Worm (Caenorhabditis elegans): ENCODE data around the gene ceh-75.

ceh-75 gene

DNA sequence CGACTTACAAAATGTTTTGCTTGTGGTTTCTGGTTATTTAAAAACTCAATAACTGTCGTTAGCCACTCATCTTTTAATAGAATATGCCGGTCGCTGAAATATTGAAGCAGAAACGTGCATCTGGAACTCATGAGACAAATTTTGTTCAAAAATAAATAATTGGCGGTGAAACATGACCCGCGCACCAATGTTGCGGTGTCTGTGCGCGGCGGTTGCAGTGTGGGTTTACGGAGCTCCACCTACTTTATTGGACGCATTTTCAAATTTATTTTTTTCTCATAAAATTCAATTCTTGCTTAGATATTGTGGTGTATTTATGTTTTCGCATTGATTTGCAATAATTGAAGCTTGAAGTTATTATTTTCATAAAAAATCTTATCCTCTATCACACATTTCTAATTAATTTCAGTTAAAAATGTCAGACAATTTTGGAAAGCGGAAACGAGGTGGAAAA, 9.5 kb downstream of the ceh-75 start, which contains the start of the genes rmh-2 and suds-3:
Gene rmh-2, minus strand, starts transcription at position 164 of the 454 bp plus-strand sequence.
Gene suds-3, plus strand, starts transcription at position 404 of the 454 bp plus-strand sequence.
- TF ChIP-seq nhr-90 (tag; optimal IDR thresholded peaks at IDR 0.05) (no peak), mel-28 (tag; optimal IDR thresholded peaks at IDR 0.05; ENCODE audit: borderline replicate concordance) (no peak), cebp-2 (GFP tag; IDR thresholded peaks at IDR 0.05) (no peak), B0019.2 (GFP tag; conservative IDR thresholded peaks at IDR 0.05) (no peak), rcor-1 (GFP tag; IDR thresholded peaks at IDR 0.05) (no peak), dox-1 (GFP tag; IDR thresholded peaks at IDR 0.05) (no peak), madf-6 (GFP tag; IDR thresholded peaks at IDR 0.05) (peak; percentile 35; the same call in 1 of the 2 replicates), lsl-1 (GFP tag; optimal IDR thresholded peaks at IDR 0.05) (peak; percentile 7), bed-2 (GFP tag; IDR thresholded peaks at IDR 0.05) (no peak), dpl-1 (GFP tag; optimal IDR thresholded peaks at IDR 0.05) (peak; percentile 20), let-526 (GFP tag; IDR thresholded peaks at IDR 0.05) (no peak), snpc-3.4 (tag; optimal IDR thresholded peaks at IDR 0.05) (no peak), F57A8.1 (GFP tag; optimal IDR thresholded peaks at IDR 0.05) (no peak), ceh-27 (GFP tag; optimal IDR thresholded peaks at IDR 0.05) (no peak), Y53G8AR.9 (GFP tag; conservative IDR thresholded peaks at IDR 0.05) (no peak), ccch-3 (GFP tag; optimal IDR thresholded peaks at IDR 0.05) (no peak), F22D6.2 (tag; optimal IDR thresholded peaks at IDR 0.05) (no peak), F23B12.7 (tag; optimal IDR thresholded peaks at IDR 0.05; ENCODE audit: insufficient read depth) (peak; percentile 37), efl-1 (GFP tag; optimal IDR thresholded peaks at IDR 0.05) (peak; percentile 61), F39B2.1 (GFP tag; IDR thresholded peaks at IDR 0.05) (no peak)

DNA sequence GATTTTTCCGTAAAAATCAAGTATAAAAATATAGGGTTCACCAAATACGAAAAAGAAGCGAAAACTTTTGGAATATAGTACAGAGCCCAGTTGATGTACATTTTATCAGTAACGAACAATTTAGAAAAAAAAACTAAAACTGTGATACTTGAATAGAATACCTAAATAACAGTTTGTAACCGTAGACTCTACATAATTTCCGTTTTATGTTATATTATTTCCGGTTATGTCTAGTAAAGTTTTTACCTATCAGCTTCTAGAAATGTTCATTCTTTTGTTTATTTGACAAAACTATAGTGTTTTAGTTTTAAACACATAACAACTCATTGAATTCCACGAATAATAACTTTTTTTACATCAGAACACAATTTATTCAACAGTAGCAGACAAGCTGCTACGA, 16.3 kb downstream of the ceh-75 start, which contains the start of gene srj-33:
Gene srj-33, minus strand, starts transcription at position 101 of the 400 bp plus-strand sequence.
- TF ChIP-seq hsf-1 (GFP tag; IDR thresholded peaks at IDR 0.05), result no peak
- no peak for TF ChIP-seq ztf-28 (GFP tag; IDR thresholded peaks at IDR 0.05)
- TF ChIP-seq Y79H2A.3 (GFP tag; conservative IDR thresholded peaks at IDR 0.05), result no peak
- TF ChIP-seq dpl-1 (GFP tag; optimal IDR thresholded peaks at IDR 0.05), result no peak
- TF ChIP-seq ets-4 (GFP tag; optimal IDR thresholded peaks at IDR 0.05), result no peak
- TF ChIP-seq ztf-3 (GFP tag; optimal IDR thresholded peaks at IDR 0.05), result no peak

DNA sequence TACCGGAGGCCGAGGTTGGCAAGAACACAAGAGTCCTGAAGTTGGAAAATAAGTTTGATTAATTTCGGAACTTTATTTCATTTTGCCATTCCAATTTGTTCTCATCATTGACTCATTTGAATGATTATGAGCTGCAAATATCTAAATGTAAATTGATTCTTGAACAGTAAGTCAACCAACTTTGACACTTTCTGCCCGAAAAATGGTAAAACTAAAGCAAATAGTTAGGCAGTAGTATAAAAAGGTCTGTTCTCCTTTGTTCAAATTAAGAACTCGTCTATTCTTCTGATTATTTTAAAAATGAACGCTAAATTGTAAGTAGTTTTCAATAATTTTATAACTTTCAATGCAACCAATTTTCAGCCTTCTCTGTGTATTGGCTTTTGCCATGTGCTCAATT, 21.9 kb downstream of the ceh-75 start, which contains the start of gene fipr-12:
Gene fipr-12, plus strand, starts transcription at position 301 of the 400 bp plus-strand sequence.
- TF ChIP-seq Y56A3A.18 (GFP tag; IDR thresholded peaks at IDR 0.05) (no peak), chd-7 (tag; optimal IDR thresholded peaks at IDR 0.05) (no peak), cebp-2 (GFP tag; IDR thresholded peaks at IDR 0.05) (no peak), repo-1 (tag; optimal IDR thresholded peaks at IDR 0.05) (no peak), D2030.7 (GFP tag; IDR thresholded peaks at IDR 0.05) (no peak), lag-1 (GFP tag; IDR thresholded peaks at IDR 0.05) (no peak), pbrm-1 (GFP tag; IDR thresholded peaks at IDR 0.05) (no peak), hlh-12 (tag; optimal IDR thresholded peaks at IDR 0.05) (no peak), ztf-25 (GFP tag; IDR thresholded peaks at IDR 0.05) (no peak), lsy-27 (tag; optimal IDR thresholded peaks at IDR 0.05; ENCODE audit: borderline replicate concordance, insufficient read depth) (no peak), F33H1.4 (GFP tag; IDR thresholded peaks at IDR 0.05) (no peak), hlh-26 (GFP tag; conservative IDR thresholded peaks at IDR 0.05) (no peak), F37B4.10 (GFP tag; IDR thresholded peaks at IDR 0.05) (no peak), ztf-3 (GFP tag; optimal IDR thresholded peaks at IDR 0.05) (no peak), ztf-6 (GFP tag; IDR thresholded peaks at IDR 0.05) (no peak), B0019.2 (GFP tag; conservative IDR thresholded peaks at IDR 0.05) (no peak), ekl-4 (GFP tag; IDR thresholded peaks at IDR 0.05) (no peak), ama-1 (optimal IDR thresholded peaks at IDR 0.05) (no peak), ama-1 (GFP tag; optimal IDR thresholded peaks at IDR 0.05) (no peak), B0035.1 (tag; optimal IDR thresholded peaks at IDR 0.05) (no peak), hsf-1 (GFP tag; IDR thresholded peaks at IDR 0.05) (no peak)
